Fruit fly (Drosophila melanogaster) whole organism, embryonic: ENCODE measurements around the gene CG14452.

ENCODE experiments used
- B-H1 ChIP-seq: fragments of 200-800 bp; sonication (Bioruptor generic); IDR thresholded peaks from 3 replicates; pipeline ENCODE4 v1.3.6; 2022; ENCODE audit warnings: missing biosample characterization, missing genetic modification characterization
- Bgb ChIP-seq: fragments of 200-800 bp; sonication (Bioruptor generic); IDR thresholded peaks from 2 replicates; pipeline ENCODE4 v1.3.6; 2022; ENCODE audit warnings: missing biosample characterization, missing genetic modification characterization; ENCODE audit not compliant: partially characterized antibody
- CG11085 ChIP-seq: fragments of 200-800 bp; sonication (Bioruptor generic); IDR thresholded peaks from 2 replicates; pipeline ENCODE4 v1.3.6; 2022; ENCODE audit warnings: missing biosample characterization, missing genetic modification characterization
- CG11398 ChIP-seq: fragments of 200-800 bp; sonication (Bioruptor generic); optimal IDR thresholded peaks from 2 replicates; lab custom pipeline; 2016; ENCODE audit warnings: missing biosample characterization, missing genetic modification characterization
- CG13894 ChIP-seq: fragments of 200-800 bp; sonication (Bioruptor generic); optimal IDR thresholded peaks from 3 replicates; lab custom pipeline; 2018; ENCODE audit warnings: missing biosample characterization, mild to moderate bottlenecking, missing genetic modification characterization, moderate library complexity
- CG14860 ChIP-seq: fragments of 200-800 bp; sonication (Bioruptor generic); IDR thresholded peaks from 3 replicates; pipeline ENCODE4 v1.3.6; 2022; ENCODE audit warnings: missing biosample characterization, missing genetic modification characterization; ENCODE audit not compliant: partially characterized antibody
- CG16813 ChIP-seq: fragments of 200-800 bp; sonication (Bioruptor generic); IDR thresholded peaks from 3 replicates; pipeline ENCODE4 v1.3.6; 2022; ENCODE audit warnings: missing biosample characterization, missing genetic modification characterization; ENCODE audit not compliant: partially characterized antibody
- CG16815 ChIP-seq: fragments of 200-800 bp; sonication (Bioruptor generic); optimal IDR thresholded peaks from 3 replicates; lab custom pipeline; 2017; ENCODE audit warnings: missing biosample characterization, mild to moderate bottlenecking, missing genetic modification characterization
- CG18262 ChIP-seq: fragments of 200-800 bp; optimal IDR thresholded peaks from 3 replicates; lab custom pipeline; 2019; ENCODE audit warnings: missing biosample characterization, mild to moderate bottlenecking, missing genetic modification characterization, moderate library complexity
- CG3847 ChIP-seq: fragments of 200-800 bp; sonication (Bioruptor generic); IDR thresholded peaks from 2 replicates; pipeline ENCODE4 v1.3.6; 2022; ENCODE audit warnings: missing biosample characterization, missing genetic modification characterization
- CG5245 ChIP-seq: fragments of 200-800 bp; sonication (Bioruptor generic); optimal IDR thresholded peaks from 3 replicates; lab custom pipeline; 2016; ENCODE audit warnings: missing biosample characterization, missing genetic modification characterization
- CG6272 ChIP-seq: fragments of 200-800 bp; sonication (Bioruptor generic); IDR thresholded peaks from 2 replicates; pipeline ENCODE4 v1.3.6; 2022; ENCODE audit warnings: missing biosample characterization, missing genetic modification characterization
- CG9817 ChIP-seq: fragments of 200-800 bp; sonication (Bioruptor generic); optimal IDR thresholded peaks from 2 replicates; lab custom pipeline; 2018; ENCODE audit warnings: missing biosample characterization, mild to moderate bottlenecking, missing genetic modification characterization, moderate library complexity
- CG9932 ChIP-seq: fragments of 200-800 bp; sonication (Bioruptor generic); IDR thresholded peaks from 2 replicates; pipeline ENCODE4 v1.3.6; 2022; ENCODE audit warnings: missing biosample characterization, missing genetic modification characterization
- Dad ChIP-seq: fragments of 200-800 bp; sonication (Bioruptor generic); optimal IDR thresholded peaks from 3 replicates; lab custom pipeline; 2016; ENCODE audit warnings: missing biosample characterization, missing genetic modification characterization
- ERR ChIP-seq: fragments of 200-800 bp; sonication (Bioruptor generic); optimal IDR thresholded peaks from 2 replicates; lab custom pipeline; 2016; ENCODE audit warnings: missing biosample characterization, missing genetic modification characterization
- Hmr ChIP-seq: fragments of 200-800 bp; sonication (Bioruptor generic); optimal IDR thresholded peaks from 3 replicates; lab custom pipeline; 2017; ENCODE audit warnings: mild to moderate bottlenecking, missing biosample characterization, missing genetic modification reagents, missing genetic modification characterization
- Hr78 ChIP-seq, 2 experiments: fragments of 200-800 bp in 1 of 2; fragments of >200 bp in 1 of 2; sonication (Bioruptor generic) in 1 of 2; optimal IDR thresholded peaks; 2 replicates each; lab custom pipeline; 2017 to 2019; ENCODE audit warnings: missing biosample characterization in 2 of 2, missing genetic modification characterization in 2 of 2, mild to moderate bottlenecking in 1 of 2, moderate library complexity in 1 of 2
- Lhr ChIP-seq: fragments of 200-800 bp; sonication (Bioruptor generic); optimal IDR thresholded peaks from 3 replicates; lab custom pipeline; 2017; ENCODE audit warnings: mild to moderate bottlenecking, missing biosample characterization, missing genetic modification reagents, missing genetic modification characterization
- Med ChIP-seq: fragments of 200-800 bp; sonication (Bioruptor generic); peaks from one replicate; lab custom pipeline; 2016; ENCODE audit warnings: missing biosample characterization, missing genetic modification characterization, mild to moderate bottlenecking, inconsistent platforms, moderate library complexity
- Meics ChIP-seq: fragments of 200-800 bp; sonication (Bioruptor generic); optimal IDR thresholded peaks from 2 replicates; lab custom pipeline; 2017; ENCODE audit warnings: missing biosample characterization, mild to moderate bottlenecking, missing genetic modification characterization
- NFAT ChIP-seq: fragments of 200-800 bp; sonication (Bioruptor generic); IDR thresholded peaks from 2 replicates; pipeline ENCODE4 v1.3.6; 2022; ENCODE audit warnings: missing biosample characterization, missing genetic modification characterization
- NK7.1 ChIP-seq: fragments of 200-800 bp; sonication (Bioruptor generic); optimal IDR thresholded peaks from 3 replicates; lab custom pipeline; 2016; ENCODE audit warnings: missing biosample characterization, missing genetic modification characterization
- Ravus ChIP-seq: fragments of 200-800 bp; sonication (Bioruptor generic); IDR thresholded peaks from 2 replicates; pipeline ENCODE4 v1.3.6; 2022; ENCODE audit warnings: missing biosample characterization, missing genetic modification characterization
- Side ChIP-seq: fragments of 200-800 bp; sonication (Bioruptor generic); optimal IDR thresholded peaks from 2 replicates; lab custom pipeline; 2016; ENCODE audit warnings: missing biosample characterization, missing genetic modification characterization
- TFAM ChIP-seq: fragments of 200-800 bp; sonication (Bioruptor generic); optimal IDR thresholded peaks from 2 replicates; lab custom pipeline; 2017; ENCODE audit warnings: missing biosample characterization, missing genetic modification characterization, inconsistent platforms
- Xbp1 ChIP-seq: fragments of 200-800 bp; sonication (Bioruptor generic); optimal IDR thresholded peaks from 3 replicates; lab custom pipeline; 2016; ENCODE audit warnings: missing biosample characterization, mild to moderate bottlenecking, missing genetic modification characterization
- ap ChIP-seq: fragments of 200-800 bp; sonication (Bioruptor generic); IDR thresholded peaks from 2 replicates; pipeline ENCODE4 v1.3.6; 2022; ENCODE audit warnings: missing biosample characterization, missing genetic modification characterization
- ara ChIP-seq: fragments of 200-800 bp; sonication (Bioruptor generic); IDR thresholded peaks from 2 replicates; pipeline ENCODE4 v1.3.6; 2022; ENCODE audit warnings: missing biosample characterization, missing genetic modification characterization
- bab2 ChIP-seq: fragments of 200-800 bp; sonication (Bioruptor generic); optimal IDR thresholded peaks from 2 replicates; lab custom pipeline; 2016; ENCODE audit warnings: missing biosample characterization, missing genetic modification characterization
- bbx ChIP-seq: fragments of 200-800 bp; sonication (Bioruptor generic); IDR thresholded peaks from 2 replicates; pipeline ENCODE4 v1.3.6; 2022; ENCODE audit warnings: missing biosample characterization, missing genetic modification characterization; ENCODE audit not compliant: partially characterized antibody
- croc ChIP-seq: fragments of 200-800 bp; sonication (Bioruptor generic); conservative IDR thresholded peaks from 3 replicates; pipeline ENCODE4 v1.3.6; 2022; ENCODE audit warnings: missing biosample characterization, missing genetic modification characterization
- en ChIP-seq: fragments of 200-800 bp; sonication (Bioruptor generic); optimal IDR thresholded peaks from 2 replicates; lab custom pipeline; 2016; ENCODE audit warnings: missing biosample characterization, missing genetic modification characterization
- gcm2 ChIP-seq: fragments of 200-800 bp; sonication (Bioruptor generic); optimal IDR thresholded peaks from 2 replicates; lab custom pipeline; 2016; ENCODE audit warnings: missing biosample characterization, missing genetic modification characterization
- gro ChIP-seq: fragments of 200-800 bp; sonication (Bioruptor generic); optimal IDR thresholded peaks from 2 replicates; lab custom pipeline; 2016; ENCODE audit warnings: missing biosample characterization, missing genetic modification characterization
- gsb-n ChIP-seq: fragments of 200-800 bp; sonication (Bioruptor generic); optimal IDR thresholded peaks from 3 replicates; lab custom pipeline; 2018; ENCODE audit warnings: missing biosample characterization, mild to moderate bottlenecking, missing genetic modification characterization
- ken ChIP-seq: fragments of 200-800 bp; sonication (Bioruptor generic); IDR thresholded peaks from 3 replicates; pipeline ENCODE4 v1.3.6; 2022; ENCODE audit warnings: missing biosample characterization, missing genetic modification characterization
- odd ChIP-seq: fragments of 200-800 bp; sonication (Bioruptor generic); optimal IDR thresholded peaks from 2 replicates; lab custom pipeline; 2017; ENCODE audit warnings: missing biosample characterization, mild to moderate bottlenecking, missing genetic modification characterization
- p53 ChIP-seq: fragments of 200-800 bp; sonication (Bioruptor generic); optimal IDR thresholded peaks from 2 replicates; lab custom pipeline; 2016; ENCODE audit warnings: missing biosample characterization, missing genetic modification characterization
- run ChIP-seq: fragments of 200-800 bp; sonication (Bioruptor generic); optimal IDR thresholded peaks from 3 replicates; lab custom pipeline; 2018; ENCODE audit warnings: missing biosample characterization, mild to moderate bottlenecking, missing genetic modification characterization
- shn ChIP-seq: fragments of 200-800 bp; sonication (Bioruptor generic); optimal IDR thresholded peaks from 3 replicates; lab custom pipeline; 2016; ENCODE audit warnings: missing biosample characterization, missing genetic modification characterization
- stwl ChIP-seq: fragments of 200-800 bp; sonication (Bioruptor generic); optimal IDR thresholded peaks from 3 replicates; lab custom pipeline; 2018; ENCODE audit warnings: missing biosample characterization, mild to moderate bottlenecking, missing genetic modification characterization, moderate library complexity
- tin ChIP-seq: fragments of 200-800 bp; sonication (Bioruptor generic); optimal IDR thresholded peaks from 3 replicates; lab custom pipeline; 2016; ENCODE audit warnings: missing biosample characterization, missing genetic modification characterization
- toy ChIP-seq: fragments of 200-800 bp; sonication (Bioruptor generic); IDR thresholded peaks from 2 replicates; pipeline ENCODE4 v1.3.6; 2022; ENCODE audit warnings: missing biosample characterization, missing genetic modification characterization
- twi ChIP-seq: fragments of 200-800 bp; optimal IDR thresholded peaks from 2 replicates; lab custom pipeline; 2019; ENCODE audit warnings: missing biosample characterization, mild to moderate bottlenecking, missing genetic modification characterization, moderate library complexity
- unc-4 ChIP-seq: fragments of 200-800 bp; sonication (Bioruptor generic); IDR thresholded peaks from 2 replicates; pipeline ENCODE4 v1.3.6; 2022; ENCODE audit warnings: missing biosample characterization, missing genetic modification characterization; ENCODE audit not compliant: partially characterized antibody
- wek ChIP-seq: fragments of 200-800 bp; sonication (Bioruptor generic); optimal IDR thresholded peaks from 3 replicates; lab custom pipeline; 2018; ENCODE audit warnings: missing biosample characterization, mild to moderate bottlenecking, missing genetic modification characterization, moderate library complexity
- wor ChIP-seq: fragments of 200-800 bp; sonication (Bioruptor generic); IDR thresholded peaks from 2 replicates; pipeline ENCODE4 v1.3.6; 2022; ENCODE audit warnings: missing biosample characterization, missing genetic modification characterization

Gene CG14452

DNA sequence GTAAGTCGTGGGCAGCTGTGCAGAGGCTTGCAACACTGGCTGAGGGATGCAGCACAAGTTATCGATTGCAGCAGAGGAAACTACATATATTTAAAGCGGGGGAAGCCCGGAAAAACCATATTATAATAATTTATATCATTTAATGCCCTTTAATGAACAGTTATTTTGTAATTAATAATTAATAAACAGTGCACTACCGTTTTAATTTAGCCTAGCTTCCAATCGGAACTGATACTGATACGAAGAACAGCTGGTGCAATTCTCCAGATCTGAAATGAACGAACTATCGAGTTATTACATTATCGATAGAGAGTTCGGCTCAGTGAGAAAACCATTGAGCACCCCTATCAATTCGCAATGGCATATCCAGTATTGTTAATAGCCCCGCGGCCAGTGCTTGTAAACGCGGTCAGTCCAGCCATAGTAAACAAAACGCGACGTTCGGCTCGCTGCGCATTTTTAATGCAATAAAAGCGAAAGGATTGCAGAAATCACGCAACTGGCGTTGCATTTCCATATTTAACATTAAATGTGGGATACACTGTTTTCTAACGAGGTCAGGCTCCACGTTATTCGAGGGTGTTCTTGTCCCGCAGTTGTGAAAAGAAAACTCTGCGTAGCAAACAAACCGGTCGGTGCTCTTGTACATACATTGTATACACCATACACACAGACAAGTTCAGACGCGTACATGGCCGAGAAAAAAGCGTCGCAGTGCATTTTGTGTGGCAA lies 45.8 kb downstream of the CG14452 start, which contains the start of gene CG7369 (continued):
- TF ChIP-seq Ravus (GFP tag; lab: Robert Waterston, UW) (no peak; the same call in 1 of the 2 replicates), wor (peak; percentile 63), shn (GFP tag; lab: Kevin White, UChicago) (peak; percentile 69), Side (peak; percentile 81), TFAM (GFP tag; lab: Kevin White, UChicago) (no peak), tin (GFP tag; lab: Kevin White, UChicago) (peak; percentile 89), gro (GFP tag; lab: Kevin White, UChicago) (peak; percentile 58), Dad (peak; percentile 80), ERR (GFP tag; lab: Kevin White, UChicago) (peak; percentile 61)

DNA sequence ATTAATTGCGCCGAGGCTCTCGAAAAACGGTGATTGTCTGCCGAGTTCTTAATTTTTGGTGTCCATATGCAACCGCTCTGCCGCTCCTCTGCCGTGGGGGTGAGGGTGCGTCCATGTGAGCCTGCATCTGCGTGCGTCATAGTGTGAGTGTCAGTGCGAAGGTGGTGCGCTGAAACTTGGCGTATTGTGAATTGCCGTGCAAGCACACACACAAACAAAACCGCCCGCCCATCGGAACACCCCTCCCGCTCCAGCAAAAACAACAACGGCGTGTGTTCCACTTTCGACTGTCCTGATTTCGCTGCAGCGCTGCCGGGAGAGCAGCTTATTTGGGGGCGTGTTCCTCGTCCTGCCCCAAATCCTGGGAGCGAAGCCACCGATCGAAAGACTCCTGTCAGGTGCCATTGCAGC lies 46.4 kb downstream of the CG14452 start:
- no peak for TF ChIP-seq CG16815 (GFP tag; lab: Kevin White, UChicago)
- TF ChIP-seq Lhr: no peak
- TF ChIP-seq CG9817 (tag; lab: Kevin White, UChicago): no peak
- TF ChIP-seq CG13894: no peak
- TF ChIP-seq twi (tag; lab: Kevin White, UChicago): no peak
- no peak for TF ChIP-seq Hmr (GFP tag; lab: Kevin White, UChicago)
- TF ChIP-seq bab2 (GFP tag; lab: Kevin White, UChicago): no peak
- no peak for TF ChIP-seq NK7.1 (GFP tag; lab: Kevin White, UChicago)
- TF ChIP-seq ara (GFP tag; lab: Robert Waterston, UW): no peak
- TF ChIP-seq Bgb (GFP tag; lab: Robert Waterston, UW): no peak
- no peak for TF ChIP-seq unc-4
- no peak for TF ChIP-seq gsb-n (tag; lab: Kevin White, UChicago)
- no peak for TF ChIP-seq Xbp1 (GFP tag; lab: Kevin White, UChicago)
- no peak for TF ChIP-seq CG3847 (GFP tag; lab: Robert Waterston, UW)
- TF ChIP-seq stwl (tag; lab: Kevin White, UChicago): no peak
- TF ChIP-seq en: no peak
- no peak for TF ChIP-seq CG6272 (GFP tag; lab: Robert Waterston, UW)
- 0 out of 2 replicates have a peak, but pooled peaks have one; percentile 6 for TF ChIP-seq bbx (GFP tag; lab: Robert Waterston, UW)
- no peak for TF ChIP-seq ap (GFP tag; lab: Robert Waterston, UW)
- TF ChIP-seq gcm2: no peak
- 0 out of 3 replicates have a peak, but pooled peaks have one; percentile 31 for TF ChIP-seq ken (GFP tag; lab: Robert Waterston, UW)
- TF ChIP-seq CG16813 (GFP tag; lab: Robert Waterston, UW): no peak
- TF ChIP-seq p53 (GFP tag; lab: Kevin White, UChicago): no peak
- no peak for TF ChIP-seq CG5245 (GFP tag; lab: Kevin White, UChicago)
- TF ChIP-seq Meics (GFP tag; lab: Kevin White, UChicago): no peak
- TF ChIP-seq run (tag; lab: Kevin White, UChicago): no peak
- no peak for TF ChIP-seq CG11085
- TF ChIP-seq CG11398 (GFP tag; lab: Kevin White, UChicago): no peak
- no peak for TF ChIP-seq B-H1
- TF ChIP-seq toy (GFP tag; lab: Robert Waterston, UW): no peak
- 0 out of 3 replicates have a peak, but pooled peaks have one; percentile 17 for TF ChIP-seq CG14860 (GFP tag; lab: Robert Waterston, UW)
- TF ChIP-seq Med (GFP tag; lab: Kevin White, UChicago): peak; percentile 7
- no peak for TF ChIP-seq odd (GFP tag; lab: Kevin White, UChicago)
- TF ChIP-seq NFAT (GFP tag; lab: Robert Waterston, UW): 0 out of 2 replicates have a peak, but pooled peaks have one; percentile 8
- no peak for TF ChIP-seq wek (GFP tag; lab: Kevin White, UChicago)
- no peak for TF ChIP-seq CG18262 (tag; lab: Kevin White, UChicago)
- TF ChIP-seq wor: no peak
- no peak for TF ChIP-seq croc (GFP tag; lab: Robert Waterston, UW)
- TF ChIP-seq CG9932 (GFP tag; lab: Robert Waterston, UW): no peak
- no peak for TF ChIP-seq Hr78 (GFP tag; optimal IDR thresholded peaks at IDR 0.05; lab: Kevin White, UChicago)
